Fruit fly (Drosophila melanogaster) whole organism, embryonic: ENCODE results near the gene CG15725.

Experiments
- ATbp ChIP-seq: fragments of 200-800 bp; sonication (Bioruptor generic); optimal IDR thresholded peaks from 2 replicates; lab custom pipeline; 2017; ENCODE audit warnings: missing biosample characterization, mild to moderate bottlenecking, missing genetic modification characterization, missing genetic modification reagents
- Awh ChIP-seq: fragments of 200-800 bp; sonication (Bioruptor generic); IDR thresholded peaks from 2 replicates; pipeline ENCODE4, ENCODE4 v1.3.6; 2022; ENCODE audit warnings: missing biosample characterization, missing genetic modification characterization
- B-H2 ChIP-seq: fragments of 200-800 bp; sonication (Bioruptor generic); optimal IDR thresholded peaks from 2 replicates; lab custom pipeline; 2018; ENCODE audit warnings: missing biosample characterization, mild to moderate bottlenecking, missing genetic modification characterization
- CG11456 ChIP-seq: fragments of 200-800 bp; sonication (Bioruptor generic); IDR thresholded peaks from 3 replicates; pipeline ENCODE4 v1.3.6; 2022; ENCODE audit warnings: missing biosample characterization, missing genetic modification characterization
- CG11560 ChIP-seq: fragments of 200-800 bp; sonication (Bioruptor generic); IDR thresholded peaks from 3 replicates; pipeline ENCODE4 v1.3.6; 2022; ENCODE audit warnings: missing biosample characterization, missing genetic modification characterization
- CG14050 ChIP-seq: fragments of 200-800 bp; sonication (Bioruptor generic); IDR thresholded peaks from 3 replicates; pipeline ENCODE4 v1.3.6; 2022; ENCODE audit warnings: missing biosample characterization, missing genetic modification characterization
- CG15479 ChIP-seq: fragments of 200-800 bp; sonication (Bioruptor generic); optimal IDR thresholded peaks from 3 replicates; lab custom pipeline; 2019; ENCODE audit warnings: missing biosample characterization, mild to moderate bottlenecking, missing genetic modification characterization, moderate library complexity
- CG1602 ChIP-seq: fragments of 200-800 bp; sonication (Bioruptor generic); optimal IDR thresholded peaks from 3 replicates; lab custom pipeline; 2016; ENCODE audit warnings: missing biosample characterization, missing genetic modification characterization
- CG1603 ChIP-seq: fragments of 200-800 bp; sonication (Bioruptor generic); optimal IDR thresholded peaks from 2 replicates; lab custom pipeline; 2019; ENCODE audit warnings: missing biosample characterization, mild to moderate bottlenecking, missing genetic modification characterization, moderate library complexity
- CG17186 ChIP-seq: fragments of 200-800 bp; sonication (Bioruptor generic); optimal IDR thresholded peaks from 3 replicates; lab custom pipeline; 2017; ENCODE audit warnings: missing biosample characterization, missing genetic modification reagents, missing genetic modification characterization
- CG17385 ChIP-seq: fragments of 200-800 bp; sonication (Bioruptor generic); optimal IDR thresholded peaks from 3 replicates; lab custom pipeline; 2018; ENCODE audit warnings: missing biosample characterization, mild to moderate bottlenecking, missing genetic modification characterization
- CG1832 ChIP-seq: fragments of 200-800 bp; sonication (Bioruptor generic); optimal IDR thresholded peaks from 2 replicates; lab custom pipeline; 2017; ENCODE audit warnings: missing biosample characterization, mild to moderate bottlenecking, missing genetic modification characterization, inconsistent platforms
- CG2120 ChIP-seq: fragments of 200-800 bp; sonication (Bioruptor generic); optimal IDR thresholded peaks from 3 replicates; lab custom pipeline; 2016; ENCODE audit warnings: missing biosample characterization, missing genetic modification characterization
- CG31388 ChIP-seq: fragments of 200-800 bp; sonication (Bioruptor generic); optimal IDR thresholded peaks from 2 replicates; lab custom pipeline; 2016; ENCODE audit warnings: missing biosample characterization, missing genetic modification characterization
- CG33213 ChIP-seq: fragments of 200-800 bp; sonication (Bioruptor generic); optimal IDR thresholded peaks from 3 replicates; lab custom pipeline; 2016; ENCODE audit warnings: missing biosample characterization, missing genetic modification characterization
- CG3847 ChIP-seq: fragments of 200-800 bp; sonication (Bioruptor generic); IDR thresholded peaks from 2 replicates; pipeline ENCODE4 v1.3.6; 2022; ENCODE audit warnings: missing biosample characterization, missing genetic modification characterization
- CG4424 ChIP-seq: fragments of 200-800 bp; sonication (Bioruptor generic); optimal IDR thresholded peaks from 3 replicates; lab custom pipeline; 2016; ENCODE audit warnings: missing biosample characterization, missing genetic modification characterization
- CG5245 ChIP-seq: fragments of 200-800 bp; sonication (Bioruptor generic); optimal IDR thresholded peaks from 3 replicates; lab custom pipeline; 2016; ENCODE audit warnings: missing biosample characterization, missing genetic modification characterization
- CG6765 ChIP-seq: fragments of 200-800 bp; sonication (Bioruptor generic); optimal IDR thresholded peaks from 3 replicates; lab custom pipeline; 2017; ENCODE audit warnings: missing biosample characterization, mild to moderate bottlenecking, missing genetic modification characterization
- CG6791 ChIP-seq: fragments of 200-800 bp; sonication (Bioruptor generic); IDR thresholded peaks from 3 replicates; pipeline ENCODE4 v1.3.6; 2022; ENCODE audit warnings: missing biosample characterization, missing genetic modification characterization; ENCODE audit not compliant: partially characterized antibody
- CG6854 ChIP-seq: fragments of 200-800 bp; sonication (Bioruptor generic); optimal IDR thresholded peaks from 3 replicates; lab custom pipeline; 2017; ENCODE audit warnings: missing biosample characterization, mild to moderate bottlenecking, missing genetic modification characterization
- CG9727 ChIP-seq: fragments of 200-800 bp; sonication (Bioruptor generic); optimal IDR thresholded peaks from 3 replicates; lab custom pipeline; 2017; ENCODE audit warnings: missing biosample characterization, mild to moderate bottlenecking, missing genetic modification characterization
- CG9797 ChIP-seq: fragments of 200-800 bp; sonication (Bioruptor generic); optimal IDR thresholded peaks from 3 replicates; lab custom pipeline; 2018; ENCODE audit warnings: missing biosample characterization, mild to moderate bottlenecking, missing genetic modification characterization
- Dek ChIP-seq: fragments of 200-800 bp; sonication (Bioruptor generic); optimal IDR thresholded peaks from 3 replicates; lab custom pipeline; 2019; ENCODE audit warnings: missing biosample characterization, mild to moderate bottlenecking, missing genetic modification characterization, moderate library complexity
- Dref ChIP-seq: fragments of 200-800 bp; sonication (Bioruptor generic); IDR thresholded peaks from 2 replicates; pipeline ENCODE4 v1.3.6; 2022; ENCODE audit warnings: missing biosample characterization, missing genetic modification characterization
- HLH4C ChIP-seq: fragments of 200-800 bp; sonication (Bioruptor generic); IDR thresholded peaks from 3 replicates; pipeline ENCODE4 v1.3.6; 2022; ENCODE audit warnings: missing biosample characterization, missing genetic modification characterization; ENCODE audit not compliant: partially characterized antibody
- Hand ChIP-seq: fragments of 200-800 bp; sonication (Bioruptor generic); optimal IDR thresholded peaks from 2 replicates; lab custom pipeline; 2017; ENCODE audit warnings: mild to moderate bottlenecking, missing biosample characterization, missing genetic modification reagents, missing genetic modification characterization
- MTF-1 ChIP-seq: fragments of 200-800 bp; sonication (Bioruptor generic); optimal IDR thresholded peaks from 2 replicates; lab custom pipeline; 2018; ENCODE audit warnings: missing biosample characterization, mild to moderate bottlenecking, missing genetic modification characterization, borderline replicate concordance
- Med ChIP-seq: fragments of 200-800 bp; sonication (Bioruptor generic); peaks from one replicate; lab custom pipeline; 2016; ENCODE audit warnings: missing biosample characterization, missing genetic modification characterization, mild to moderate bottlenecking, inconsistent platforms, moderate library complexity
- PHDP ChIP-seq: fragments of 200-800 bp; sonication (Bioruptor generic); optimal IDR thresholded peaks from 3 replicates; lab custom pipeline; 2018; ENCODE audit warnings: missing biosample characterization, mild to moderate bottlenecking, missing genetic modification characterization, moderate library complexity
- Poxn ChIP-seq: fragments of 200-800 bp; sonication (Bioruptor generic); IDR thresholded peaks from 2 replicates; pipeline ENCODE4 v1.3.6; 2022; ENCODE audit warnings: missing biosample characterization, missing genetic modification characterization
- Side ChIP-seq: fragments of 200-800 bp; sonication (Bioruptor generic); optimal IDR thresholded peaks from 2 replicates; lab custom pipeline; 2016; ENCODE audit warnings: missing biosample characterization, missing genetic modification characterization
- Trl ChIP-seq, 3 experiments: fragments of >200 bp in 2 of 3; fragments of 200-800 bp in 1 of 3; sonication (Bioruptor generic) in 1 of 3; optimal IDR thresholded peaks; 2 replicates in 1 of 3; 3 replicates in 2 of 3; lab custom pipeline; 2016 to 2017; ENCODE audit warnings: missing biosample characterization in 1 of 3, missing genetic modification characterization in 1 of 3
- ara ChIP-seq: fragments of 200-800 bp; sonication (Bioruptor generic); IDR thresholded peaks from 2 replicates; pipeline ENCODE4 v1.3.6; 2022; ENCODE audit warnings: missing biosample characterization, missing genetic modification characterization
- bsh ChIP-seq, 2 experiments: fragments of 200-800 bp; sonication (Bioruptor generic); optimal IDR thresholded peaks; 2 replicates each; lab custom pipeline; 2017 to 2018; ENCODE audit warnings: mild to moderate bottlenecking in 2 of 2, missing biosample characterization in 2 of 2, missing genetic modification characterization in 2 of 2, moderate library complexity in 1 of 2
- cad ChIP-seq: fragments of >200 bp; optimal IDR thresholded peaks from 2 replicates; lab custom pipeline; 2017; ENCODE audit warnings: missing biosample characterization, missing genetic modification characterization
- cg ChIP-seq: fragments of 200-800 bp; sonication (Bioruptor generic); optimal IDR thresholded peaks from 3 replicates; lab custom pipeline; 2019; ENCODE audit warnings: missing biosample characterization, mild to moderate bottlenecking, missing genetic modification characterization, moderate library complexity
- da ChIP-seq: fragments of 200-800 bp; sonication (Bioruptor generic); optimal IDR thresholded peaks from 2 replicates; lab custom pipeline; 2016; ENCODE audit warnings: missing biosample characterization, missing genetic modification characterization
- disco-r ChIP-seq: fragments of 200-800 bp; sonication (Bioruptor generic); optimal IDR thresholded peaks from 2 replicates; lab custom pipeline; 2016; ENCODE audit warnings: missing biosample characterization, missing genetic modification characterization
- en ChIP-seq: fragments of 200-800 bp; sonication (Bioruptor generic); optimal IDR thresholded peaks from 2 replicates; lab custom pipeline; 2016; ENCODE audit warnings: missing biosample characterization, missing genetic modification characterization
- fd64A ChIP-seq: fragments of 200-800 bp; sonication (Bioruptor generic); optimal IDR thresholded peaks from 3 replicates; lab custom pipeline; 2018; ENCODE audit warnings: missing biosample characterization, mild to moderate bottlenecking, missing genetic modification characterization
- hth ChIP-seq: fragments of >200 bp; optimal IDR thresholded peaks from 2 replicates; lab custom pipeline; 2017; ENCODE audit warnings: inconsistent platforms
- nau ChIP-seq: fragments of 200-800 bp; sonication (Bioruptor generic); optimal IDR thresholded peaks from 3 replicates; lab custom pipeline; 2017; ENCODE audit warnings: missing biosample characterization, mild to moderate bottlenecking, missing genetic modification characterization, missing genetic modification reagents
- nmo ChIP-seq: fragments of 200-800 bp; sonication (Bioruptor generic); optimal IDR thresholded peaks from 2 replicates; lab custom pipeline; 2018; ENCODE audit warnings: missing biosample characterization, mild to moderate bottlenecking, missing genetic modification characterization, moderate library complexity
- nom ChIP-seq: fragments of 200-800 bp; sonication (Bioruptor generic); optimal IDR thresholded peaks from 2 replicates; lab custom pipeline; 2017; ENCODE audit warnings: missing biosample characterization, missing genetic modification characterization, mild to moderate bottlenecking, moderate library complexity, missing genetic modification reagents
- p53 ChIP-seq: fragments of 200-800 bp; sonication (Bioruptor generic); optimal IDR thresholded peaks from 2 replicates; lab custom pipeline; 2016; ENCODE audit warnings: missing biosample characterization, missing genetic modification characterization
- stwl ChIP-seq: fragments of 200-800 bp; sonication (Bioruptor generic); optimal IDR thresholded peaks from 3 replicates; lab custom pipeline; 2018; ENCODE audit warnings: missing biosample characterization, mild to moderate bottlenecking, missing genetic modification characterization, moderate library complexity
- tna ChIP-seq: fragments of 200-800 bp; sonication (Bioruptor generic); IDR thresholded peaks from 2 replicates; pipeline ENCODE4 v1.3.6; 2022; ENCODE audit warnings: missing biosample characterization, missing genetic modification characterization; ENCODE audit not compliant: partially characterized antibody
- ttk ChIP-seq: fragments of 200-800 bp; sonication (Bioruptor generic); IDR thresholded peaks from 2 replicates; pipeline ENCODE4 v2.1.2; 2022; ENCODE audit warnings: missing biosample characterization, missing genetic modification characterization

Gene CG15725

dm6 chrX:12737057-12737734 lies 31.5 kb downstream of the CG15725 start (continued):
- TF ChIP-seq Trl (optimal IDR thresholded peaks at IDR 0.05; lab: Kevin White, UChicago) (peak; percentile 21 to 51), Trl (GFP tag; optimal IDR thresholded peaks at IDR 0.05; lab: Kevin White, UChicago) (no peak), CG6765 (GFP tag; lab: Kevin White, UChicago) (no peak), B-H2 (GFP tag; lab: Kevin White, UChicago) (no peak), bsh (GFP tag; optimal IDR thresholded peaks at IDR 0.05; lab: Kevin White, UChicago) (peak in 1 of 2 experiments; percentile 95), CG17385 (GFP tag; lab: Kevin White, UChicago) (no peak), Poxn (GFP tag; lab: Robert Waterston, UW) (no peak), CG17186 (no peak), CG11560 (no peak), cad (GFP tag; lab: Kevin White, UChicago) (peak; percentile 56), CG2120 (GFP tag; lab: Kevin White, UChicago) (no peak), ATbp (no peak), CG1832 (no peak), nom (GFP tag; lab: Kevin White, UChicago) (peak; percentile 98), CG31388 (GFP tag; lab: Kevin White, UChicago) (no peak), tna (GFP tag; lab: Robert Waterston, UW) (no peak), ara (GFP tag; lab: Robert Waterston, UW) (0 out of 2 replicates have a peak, but pooled peaks have one; percentile 19), CG9727 (GFP tag; lab: Kevin White, UChicago) (peak; percentile 17), CG15479 (GFP tag; lab: Kevin White, UChicago) (peak; percentile 10), CG6791 (GFP tag; lab: Robert Waterston, UW) (no peak), fd64A (GFP tag; lab: Kevin White, UChicago) (no peak), p53 (GFP tag; lab: Kevin White, UChicago) (peak; percentile 86), CG4424 (GFP tag; lab: Kevin White, UChicago) (no peak), Awh (GFP tag; lab: Robert Waterston, UW) (no peak), CG33213 (GFP tag; lab: Kevin White, UChicago) (no peak), CG6854 (GFP tag; lab: Kevin White, UChicago) (no peak), CG5245 (GFP tag; lab: Kevin White, UChicago) (no peak), en (no peak), cg (GFP tag; lab: Kevin White, UChicago) (peak; percentile 88), hth (lab: Kevin White, UChicago) (no peak), CG3847 (GFP tag; lab: Robert Waterston, UW) (no peak), Dek (no peak), MTF-1 (no peak), ttk (GFP tag; lab: Robert Waterston, UW) (no peak), CG1602 (GFP tag; lab: Kevin White, UChicago) (no peak), Hand (GFP tag; lab: Kevin White, UChicago) (no peak), nau (GFP tag; lab: Kevin White, UChicago) (no peak), disco-r (no peak), CG1603 (tag; lab: Kevin White, UChicago) (peak; percentile 20), Side (GFP tag; lab: Kevin White, UChicago) (no peak), stwl (tag; lab: Kevin White, UChicago) (no peak), da (GFP tag; lab: Kevin White, UChicago) (no peak), CG11456 (GFP tag; lab: Robert Waterston, UW) (no peak), CG9797 (no peak), Med (peak; percentile 75), CG14050 (GFP tag; lab: Robert Waterston, UW) (no peak), PHDP (tag; lab: Kevin White, UChicago) (no peak), HLH4C (GFP tag; lab: Robert Waterston, UW) (no peak), nmo (no peak), Dref (GFP tag; lab: Robert Waterston, UW) (no peak)
